Fruit fly (Drosophila melanogaster) whole organism: Measurements from ENCODE around the gene CG32119.

Source experiments
- CG8478 ChIP-seq: fragments of >200 bp; optimal IDR thresholded peaks from 2 replicates; lab custom pipeline; 2018; ENCODE audit warnings: inconsistent platforms
- pan ChIP-seq: fragments of >200 bp; optimal IDR thresholded peaks from 2 replicates; lab custom pipeline; 2017
- psq ChIP-seq: fragments of >200 bp; optimal IDR thresholded peaks from 2 replicates; lab custom pipeline; 2017

DNA sequence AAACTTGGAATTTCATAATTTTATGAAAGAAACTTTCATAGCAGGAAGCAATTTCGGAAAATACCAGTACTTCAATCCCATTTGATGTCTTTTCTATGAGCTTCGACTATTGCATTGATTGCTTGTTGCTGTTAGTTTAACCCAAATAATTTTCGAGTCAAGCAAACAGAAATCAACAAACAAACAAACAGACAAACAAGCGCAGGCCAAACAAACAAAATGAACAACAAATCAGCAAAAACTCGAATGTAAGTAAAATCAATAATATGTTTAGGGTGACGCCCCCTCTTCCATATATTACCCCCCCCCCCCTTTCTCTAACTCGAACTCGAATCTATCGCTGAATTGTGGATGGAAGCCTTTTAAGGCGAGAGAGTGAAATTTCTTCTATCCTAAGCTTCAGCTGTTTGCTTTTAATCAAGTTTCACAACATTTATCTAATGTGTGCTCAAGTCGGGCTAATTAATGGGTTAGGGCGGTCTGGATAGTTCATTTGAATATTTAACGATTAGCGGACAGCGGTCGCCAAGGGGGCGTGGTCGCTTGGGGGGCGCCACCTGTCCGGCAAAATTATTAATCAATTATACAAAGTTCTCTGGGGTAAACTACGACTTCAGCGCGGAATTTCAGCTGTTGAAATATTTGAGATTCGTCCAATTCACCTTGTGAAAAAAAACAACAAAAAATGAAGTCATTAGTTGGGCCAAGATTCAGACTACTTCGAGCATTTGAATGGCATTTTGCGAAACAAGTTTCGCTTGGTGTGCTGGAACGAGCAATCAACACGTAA lies 12.8 kb downstream of the CG32119 start:
- no peak for TF ChIP-seq pan (lab: Kevin White, UChicago)
- no peak for TF ChIP-seq CG8478 (lab: Kevin White, UChicago)
- no peak for TF ChIP-seq psq
